Fruit fly (Drosophila melanogaster) whole organism, wandering third instar larva: ENCODE results near the gene croc.

Experiments used
- Abd-B ChIP-seq: fragments of >200 bp; optimal IDR thresholded peaks from 2 replicates; lab custom pipeline; 2017; ENCODE audit warnings: missing biosample characterization, missing genetic modification characterization
- CG32264 ChIP-seq: fragments of 200-800 bp; sonication (Bioruptor generic); optimal IDR thresholded peaks from 2 replicates; lab custom pipeline; 2016; ENCODE audit warnings: missing biosample characterization, missing genetic modification characterization
- CG9705 ChIP-seq: fragments of 200-800 bp; sonication (Bioruptor generic); optimal IDR thresholded peaks from 2 replicates; lab custom pipeline; 2018; ENCODE audit warnings: missing biosample characterization, mild to moderate bottlenecking, missing genetic modification characterization
- CrebA ChIP-seq: fragments of 200-800 bp; sonication (Bioruptor generic); optimal IDR thresholded peaks from 2 replicates; lab custom pipeline; 2016; ENCODE audit warnings: missing biosample characterization, mild to moderate bottlenecking, missing genetic modification characterization, borderline replicate concordance
- Dfd ChIP-seq: fragments of >200 bp; optimal IDR thresholded peaks from 2 replicates; lab custom pipeline; 2017; ENCODE audit warnings: missing biosample characterization, missing genetic modification characterization
- Dif ChIP-seq: fragments of 200-275, 200-300 bp; sonication (Bioruptor generic); optimal IDR thresholded peaks from 2 replicates; lab custom pipeline; 2018; ENCODE audit warnings: missing biosample characterization, missing genetic modification characterization; ENCODE audit not compliant: partially characterized antibody
- HLH106 ChIP-seq: fragments of 200-800 bp; optimal IDR thresholded peaks from 3 replicates; lab custom pipeline; 2019; ENCODE audit warnings: missing biosample characterization, mild to moderate bottlenecking, missing genetic modification characterization, moderate library complexity
- Hnf4 ChIP-seq: fragments of 200-800 bp; sonication (Bioruptor generic); optimal IDR thresholded peaks from 2 replicates; lab custom pipeline; 2016; ENCODE audit warnings: missing biosample characterization, mild to moderate bottlenecking, missing genetic modification characterization
- Hr78 ChIP-seq: fragments of >200 bp; optimal IDR thresholded peaks from 2 replicates; lab custom pipeline; 2017; ENCODE audit warnings: missing biosample characterization, missing genetic modification characterization
- Hr83 ChIP-seq: fragments of 200-300 bp; sonication (Bioruptor generic); optimal IDR thresholded peaks from 2 replicates; lab custom pipeline; 2016; ENCODE audit warnings: missing biosample characterization, mild to moderate bottlenecking, missing genetic modification characterization, moderate library complexity; ENCODE audit not compliant: poor library complexity, severe bottlenecking
- Jra ChIP-seq: sonication (Bioruptor generic); optimal IDR thresholded peaks from 2 replicates; lab custom pipeline; 2016; ENCODE audit warnings: missing biosample characterization, missing genetic modification characterization
- Mio ChIP-seq: sonication (Bioruptor generic); optimal IDR thresholded peaks from 2 replicates; lab custom pipeline; 2016; ENCODE audit warnings: missing biosample characterization, missing genetic modification characterization
- N ChIP-seq: fragments of >200 bp; optimal IDR thresholded peaks from 2 replicates; lab custom pipeline; 2018; ENCODE audit warnings: missing biosample characterization, missing external identifiers, missing genetic modification characterization
- OdsH ChIP-seq: fragments of 200-800 bp; sonication (Bioruptor generic); optimal IDR thresholded peaks from 2 replicates; lab custom pipeline; 2016; ENCODE audit warnings: missing biosample characterization, mild to moderate bottlenecking, missing genetic modification characterization
- Rel ChIP-seq, 2 experiments: fragments of 200-800 bp; sonication (Bioruptor generic) in 1 of 2; optimal IDR thresholded peaks; 2 replicates in 1 of 2; 3 replicates in 1 of 2; lab custom pipeline; 2016 to 2019; ENCODE audit warnings: mild to moderate bottlenecking in 2 of 2, missing biosample characterization in 2 of 2, missing genetic modification characterization in 2 of 2, moderate library complexity in 1 of 2
- Sp1 ChIP-seq: fragments of 200-800 bp; sonication (Bioruptor generic); optimal IDR thresholded peaks from 3 replicates; lab custom pipeline; 2019; ENCODE audit warnings: missing biosample characterization, mild to moderate bottlenecking, missing genetic modification characterization, moderate library complexity
- br ChIP-seq: fragments of 200-800 bp; sonication (Bioruptor generic); optimal IDR thresholded peaks from 2 replicates; lab custom pipeline; 2016; ENCODE audit warnings: missing biosample characterization, missing genetic modification characterization
- brk ChIP-seq: fragments of 200-800 bp; sonication (Bioruptor generic); optimal IDR thresholded peaks from 2 replicates; lab custom pipeline; 2016; ENCODE audit warnings: missing biosample characterization, mild to moderate bottlenecking, missing genetic modification characterization
- dl ChIP-seq, 2 experiments: fragments of 175-275, 200-275 bp in 1 of 2; fragments of 200-275 bp in 1 of 2; sonication (Bioruptor generic); optimal IDR thresholded peaks; lab custom pipeline; 2018; ENCODE audit warnings: mild to moderate bottlenecking in 2 of 2, missing biosample characterization in 2 of 2, missing genetic modification characterization in 2 of 2, moderate library complexity in 2 of 2; ENCODE audit not compliant: partially characterized antibody in 2 of 2, insufficient read depth in 1 of 2
- dmrt93B ChIP-seq: fragments of 200-800 bp; sonication (Bioruptor generic); optimal IDR thresholded peaks from 2 replicates; lab custom pipeline; 2018; ENCODE audit warnings: missing biosample characterization, mild to moderate bottlenecking, missing genetic modification characterization
- dsf ChIP-seq: sonication (Bioruptor generic); optimal IDR thresholded peaks from 2 replicates; lab custom pipeline; 2016; ENCODE audit warnings: missing biosample characterization, missing genetic modification characterization, borderline replicate concordance
- ey ChIP-seq: fragments of 200-800 bp; sonication (Bioruptor generic); optimal IDR thresholded peaks from 2 replicates; lab custom pipeline; 2016; ENCODE audit warnings: missing biosample characterization, missing genetic modification characterization
- foxo ChIP-seq, 2 experiments: fragments of 200-800 bp; sonication (Bioruptor generic); optimal IDR thresholded peaks; 2 replicates in 1 of 2; 3 replicates in 1 of 2; lab custom pipeline; 2016 to 2017; ENCODE audit warnings: missing biosample characterization in 2 of 2, missing genetic modification characterization in 2 of 2
- fru ChIP-seq: fragments of 200-800 bp; sonication (Bioruptor generic); optimal IDR thresholded peaks from 3 replicates; lab custom pipeline; 2016; ENCODE audit warnings: missing biosample characterization, mild to moderate bottlenecking, missing genetic modification characterization
- h ChIP-seq: fragments of 200-800 bp; sonication (Bioruptor generic); optimal IDR thresholded peaks from 3 replicates; lab custom pipeline; 2016; ENCODE audit warnings: missing biosample characterization, mild to moderate bottlenecking, missing genetic modification characterization
- lola ChIP-seq: fragments of >200 bp; optimal IDR thresholded peaks from 2 replicates; lab custom pipeline; 2017; ENCODE audit warnings: missing biosample characterization, missing genetic modification characterization
- pan ChIP-seq: fragments of >200 bp; optimal IDR thresholded peaks from 2 replicates; lab custom pipeline; 2017
- psq ChIP-seq: fragments of 200-800 bp; sonication (Bioruptor generic); optimal IDR thresholded peaks from 3 replicates; lab custom pipeline; 2017; ENCODE audit warnings: missing biosample characterization, mild to moderate bottlenecking, missing genetic modification characterization, moderate library complexity
- rgr ChIP-seq: fragments of 200-800 bp; sonication (Bioruptor generic); optimal IDR thresholded peaks from 3 replicates; lab custom pipeline; 2016; ENCODE audit warnings: missing biosample characterization, mild to moderate bottlenecking, missing genetic modification characterization
- sage ChIP-seq: fragments of 200-800 bp; sonication (Bioruptor generic); optimal IDR thresholded peaks from 2 replicates; lab custom pipeline; 2016; ENCODE audit warnings: missing biosample characterization, mild to moderate bottlenecking, missing genetic modification characterization
- sv ChIP-seq: fragments of 200-800 bp; sonication (Bioruptor generic); optimal IDR thresholded peaks from 3 replicates; lab custom pipeline; 2016; ENCODE audit warnings: missing biosample characterization, missing genetic modification characterization
- usp ChIP-seq: fragments of >200 bp; optimal IDR thresholded peaks from 2 replicates; lab custom pipeline; 2017; ENCODE audit warnings: missing biosample characterization, missing genetic modification characterization
- woc ChIP-seq: sonication (Bioruptor generic); optimal IDR thresholded peaks from 2 replicates; lab custom pipeline; 2016; ENCODE audit warnings: missing biosample characterization, mild to moderate bottlenecking, missing genetic modification characterization

Gene croc

DNA sequence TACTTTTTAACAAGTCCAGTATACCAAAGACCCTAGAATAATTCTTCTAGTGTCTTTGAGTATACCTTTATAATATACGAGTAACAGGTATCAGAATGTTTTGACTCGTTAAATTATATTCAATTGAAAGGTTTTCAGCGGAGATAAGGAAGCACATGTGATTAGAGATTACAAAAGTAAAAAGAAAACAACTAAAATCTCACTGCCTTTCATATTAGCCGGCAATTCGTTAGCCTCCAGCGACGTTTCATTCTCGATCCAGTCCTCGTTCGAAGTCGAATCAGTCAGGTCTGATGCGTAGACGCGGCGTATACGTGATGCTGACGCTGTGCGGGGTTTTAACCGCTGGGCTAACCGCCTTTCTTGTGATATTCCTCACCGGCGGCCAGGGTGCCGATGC lies 24.9 kb upstream of the croc start, which contains the start of gene Est-Q:
Gene Est-Q (plus strand): TSS at position 250 of the 400 bp plus-strand sequence.
- no peak for TF ChIP-seq Hr78 (GFP tag; lab: Kevin White, UChicago)
- no peak for TF ChIP-seq sv (GFP tag; lab: Kevin White, UChicago)
- no peak for TF ChIP-seq foxo (GFP tag; optimal IDR thresholded peaks at IDR 0.05; lab: Kevin White, UChicago)
- TF ChIP-seq sage (GFP tag; lab: Kevin White, UChicago) = no peak
- TF ChIP-seq br = no peak
- TF ChIP-seq Abd-B (GFP tag; lab: Kevin White, UChicago) = no peak
- no peak for TF ChIP-seq usp (GFP tag; lab: Kevin White, UChicago)
- TF ChIP-seq brk (GFP tag; lab: Kevin White, UChicago) = no peak
- TF ChIP-seq psq (GFP tag; lab: Kevin White, UChicago) = no peak
- no peak for TF ChIP-seq CrebA (GFP tag; lab: Kevin White, UChicago)

- peak; percentile 14 for TF ChIP-seq N (GFP tag; lab: Kevin White, UChicago)
These were observed 22.3 kb upstream of the croc start for dm6 chr3L:21498450-21499027.

DNA sequence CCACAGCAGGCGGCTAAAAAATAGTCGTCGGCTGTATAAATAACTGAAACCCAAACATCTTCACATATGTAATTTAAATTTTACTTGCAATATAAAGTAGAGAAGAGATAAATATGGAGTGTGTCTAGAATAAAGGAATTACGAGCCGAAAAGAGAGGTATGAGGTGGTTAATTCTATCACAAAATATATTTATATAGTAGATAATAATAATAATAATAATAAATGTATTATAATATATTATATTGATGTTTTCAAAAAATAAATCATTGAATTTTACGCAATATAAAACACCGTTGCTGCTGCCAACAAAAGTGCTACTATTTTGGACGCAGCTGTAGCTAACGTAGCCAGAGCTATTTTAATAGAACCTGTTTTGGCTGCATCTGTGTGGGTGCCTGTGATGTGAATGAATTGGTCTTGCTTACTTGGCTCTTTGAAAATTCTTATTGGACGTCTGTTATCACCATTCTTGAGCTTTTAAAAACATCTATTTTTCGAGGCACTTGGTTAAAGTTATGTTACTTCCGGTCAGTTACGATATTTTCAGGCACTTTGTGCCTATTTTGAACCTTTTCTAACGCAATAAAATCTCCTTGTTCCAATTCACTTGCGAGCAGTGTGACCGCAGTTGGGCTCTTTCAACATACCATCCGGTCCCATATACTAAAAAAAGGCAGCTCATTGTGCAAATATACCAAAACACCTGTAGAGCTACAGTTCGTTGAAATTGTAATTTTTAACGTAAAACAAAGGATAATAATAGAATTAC lies 20.8 kb upstream of the croc start, which contains the start of gene Hr78:
Gene Hr78 (minus strand): TSS at position 630 of the 770 bp plus-strand sequence.
- TF ChIP-seq lola (GFP tag; lab: Kevin White, UChicago) = no peak
- no peak for TF ChIP-seq pan
- TF ChIP-seq fru (GFP tag; lab: Kevin White, UChicago) = peak; percentile 64
- peak; percentile 3 for TF ChIP-seq Hnf4 (GFP tag; lab: Kevin White, UChicago)
- peak; percentile 78 for TF ChIP-seq HLH106
- peak; percentile 79 for TF ChIP-seq sage (GFP tag; lab: Kevin White, UChicago)
- no peak for TF ChIP-seq Dfd (GFP tag; lab: Kevin White, UChicago)
- no peak for TF ChIP-seq dl (GFP tag; optimal IDR thresholded peaks at IDR 0.05; lab: Kevin White, UChicago; ENCODE audit: insufficient read depth in 1 of 2, partially characterized antibody in 2 of 2)
- TF ChIP-seq br = peak; percentile 34
- no peak for TF ChIP-seq CG9705 (GFP tag; lab: Kevin White, UChicago)
- peak; percentile 6 for TF ChIP-seq dsf
- TF ChIP-seq Mio (GFP tag; lab: Kevin White, UChicago) = no peak
- TF ChIP-seq dmrt93B (GFP tag; lab: Kevin White, UChicago) = peak; percentile 63
- TF ChIP-seq OdsH (GFP tag; lab: Kevin White, UChicago) = peak; percentile 77
- TF ChIP-seq foxo (GFP tag; optimal IDR thresholded peaks at IDR 0.05; lab: Kevin White, UChicago) = peak in 1 of 2 experiments; percentile 76
- TF ChIP-seq Rel (GFP tag; optimal IDR thresholded peaks at IDR 0.05; lab: Kevin White, UChicago) = peak; percentile 5
- TF ChIP-seq Rel (tag; optimal IDR thresholded peaks at IDR 0.05; lab: Kevin White, UChicago) = peak; percentile 14
- TF ChIP-seq brk (GFP tag; lab: Kevin White, UChicago) = peak; percentile 46
- TF ChIP-seq rgr = peak; percentile 74
- TF ChIP-seq Hr83 (GFP tag; lab: Kevin White, UChicago) = peak; percentile 84
- peak; percentile 15 for TF ChIP-seq CG32264 (GFP tag; lab: Kevin White, UChicago)
- peak; percentile 74 for TF ChIP-seq Sp1 (GFP tag; lab: Kevin White, UChicago)
- TF ChIP-seq woc (GFP tag; lab: Kevin White, UChicago) = peak; percentile 42
- TF ChIP-seq ey (GFP tag; lab: Kevin White, UChicago) = peak; percentile 47
- peak; percentile 19 for TF ChIP-seq Jra (GFP tag; lab: Kevin White, UChicago)
- peak; percentile 77 for TF ChIP-seq psq (GFP tag; lab: Kevin White, UChicago)
- TF ChIP-seq Dif (GFP tag; lab: Kevin White, UChicago) = peak; percentile 4
- peak; percentile 40 for TF ChIP-seq h
